Worm (Caenorhabditis elegans): ENCODE data around the gene Y41E3.13.

ce11 chrIV:15049288-15050094 lies 8.6 kb upstream of the Y41E3.13 start:
- no peak for TF ChIP-seq ceh-2 (tag; optimal IDR thresholded peaks at IDR 0.05)
- TF ChIP-seq che-1 (tag; optimal IDR thresholded peaks at IDR 0.05), result no peak
- no peak for TF ChIP-seq K02D7.2 (tag; optimal IDR thresholded peaks at IDR 0.05)
- TF ChIP-seq pat-9 (tag; optimal IDR thresholded peaks at IDR 0.05), result no peak
- no peak for TF ChIP-seq gmeb-2 (tag; optimal IDR thresholded peaks at IDR 0.05)
- no peak for TF ChIP-seq dve-1 (tag; optimal IDR thresholded peaks at IDR 0.05)
- TF ChIP-seq fkh-6 (tag; optimal IDR thresholded peaks at IDR 0.05), result no peak
- no peak for TF ChIP-seq pros-1 (tag; optimal IDR thresholded peaks at IDR 0.05)
- TF ChIP-seq unc-55 (GFP tag; optimal IDR thresholded peaks at IDR 0.05), result no peak
- no peak for TF ChIP-seq lim-6 (tag; optimal IDR thresholded peaks at IDR 0.05)
- TF ChIP-seq ztf-16 (tag; optimal IDR thresholded peaks at IDR 0.05), result no peak
- TF ChIP-seq fkh-10 (GFP tag; optimal IDR thresholded peaks at IDR 0.05), result no peak
- no peak for TF ChIP-seq ets-4 (tag; optimal IDR thresholded peaks at IDR 0.05)
